Worm (Caenorhabditis elegans): ENCODE measurements around the gene ipp-5.

ipp-5 gene

DNA sequence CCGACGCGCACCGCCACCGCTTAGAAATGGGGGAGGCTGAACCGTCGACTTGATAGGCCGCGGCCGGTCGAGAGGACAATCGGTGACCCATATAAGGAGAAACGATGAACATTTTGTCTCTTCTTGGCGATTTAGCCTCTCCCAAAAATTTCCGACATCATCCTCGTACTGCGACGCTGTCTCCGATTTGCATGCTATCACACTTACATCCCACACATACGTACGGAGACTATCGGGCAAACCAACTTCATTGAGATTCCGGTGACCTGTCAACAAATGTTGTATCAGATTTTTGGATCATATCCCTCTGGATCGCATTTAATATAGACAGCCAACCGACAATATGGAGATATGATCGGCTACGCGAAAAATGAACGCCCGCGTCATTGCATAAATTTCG is 35.3 kb downstream of the ipp-5 start:
- TF ChIP-seq ZK185.1 (tag; optimal IDR thresholded peaks at IDR 0.05; ENCODE audit: poor library complexity, severe bottlenecking), result no peak
- no peak for TF ChIP-seq dox-1 (GFP tag; IDR thresholded peaks at IDR 0.05)

DNA sequence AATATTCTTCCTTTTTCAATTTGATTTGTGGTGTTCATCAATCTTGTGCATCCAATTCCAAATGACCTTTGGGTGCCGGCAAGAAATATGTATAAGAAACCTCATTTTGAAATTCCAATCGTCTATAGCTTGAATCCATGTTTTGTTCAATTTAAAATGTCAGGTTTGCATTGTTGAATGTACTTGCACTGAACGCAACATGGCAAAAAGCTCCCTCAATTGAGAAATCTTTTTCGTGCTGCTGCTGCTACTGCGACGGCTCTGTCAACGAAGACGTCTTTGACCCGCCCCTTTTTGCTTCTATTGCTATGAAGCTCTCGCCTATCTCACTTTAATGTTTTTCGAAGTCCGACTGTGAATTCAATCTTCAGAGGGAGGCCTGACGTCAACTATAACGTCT is 43.9 kb downstream of the ipp-5 start, which contains the start of gene lgc-58:
lgc-58 (plus strand) TSS at position 301 of the 400 bp plus-strand sequence.
- no peak for TF ChIP-seq let-607 (tag; optimal IDR thresholded peaks at IDR 0.05)
- no peak for TF ChIP-seq gei-17 (GFP tag; optimal IDR thresholded peaks at IDR 0.05)
- TF ChIP-seq ztf-22 (GFP tag; optimal IDR thresholded peaks at IDR 0.05), result no peak
- TF ChIP-seq tbx-9 (tag; optimal IDR thresholded peaks at IDR 0.05; ENCODE audit: borderline replicate concordance), result no peak
- no peak for TF ChIP-seq ZK185.1 (tag; optimal IDR thresholded peaks at IDR 0.05; ENCODE audit: poor library complexity, severe bottlenecking)
- TF ChIP-seq Y67H2A.10 (GFP tag; conservative IDR thresholded peaks at IDR 0.05), result no peak
- no peak for TF ChIP-seq aptf-2 (GFP tag; conservative IDR thresholded peaks at IDR 0.05)
- no peak for TF ChIP-seq hlh-12 (tag; optimal IDR thresholded peaks at IDR 0.05)
- no peak for TF ChIP-seq Y53F4B.3 (GFP tag; IDR thresholded peaks at IDR 0.05)
- no peak for TF ChIP-seq Y95B8A.8 (GFP tag; IDR thresholded peaks at IDR 0.05)
- TF ChIP-seq K12H6.12 (tag; optimal IDR thresholded peaks at IDR 0.05), result no peak
- no peak for TF ChIP-seq egl-18 (GFP tag; IDR thresholded peaks at IDR 0.05)
- TF ChIP-seq hmg-1.2 (GFP tag; IDR thresholded peaks at IDR 0.05), result no peak

- no peak for TF ChIP-seq attf-5 (GFP tag; optimal IDR thresholded peaks at IDR 0.05)
- no peak for TF ChIP-seq nhr-27 (tag; optimal IDR thresholded peaks at IDR 0.05)
- no peak for TF ChIP-seq F39B2.1 (GFP tag; IDR thresholded peaks at IDR 0.05)
- TF ChIP-seq hmg-20 (GFP tag; IDR thresholded peaks at IDR 0.05), result no peak
Observed at ce11 chrX:6081793-6082192, 50.5 kb downstream of the ipp-5 start.

DNA sequence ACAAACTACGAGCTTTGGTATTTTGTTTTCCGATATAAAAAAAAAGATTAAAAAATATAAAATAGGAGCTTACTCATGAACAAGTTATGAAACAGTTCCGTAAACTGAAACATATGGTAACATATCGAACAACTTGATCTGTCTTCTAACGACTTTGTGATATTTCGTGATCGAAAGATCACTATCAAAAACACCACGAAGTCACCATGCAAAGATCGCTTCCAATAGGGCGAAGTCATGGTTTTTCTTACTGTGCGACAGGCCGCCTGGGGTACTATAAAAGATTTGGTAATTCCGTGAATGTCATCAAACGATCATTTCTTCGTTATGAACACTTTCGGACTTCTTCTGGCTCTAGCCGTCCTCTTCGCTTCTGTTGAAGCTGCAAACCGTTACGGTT is 51.4 kb downstream of the ipp-5 start, which contains the start of gene C45B2.3:
C45B2.3 (plus strand) TSS at position 301 of the 400 bp plus-strand sequence.
- TF ChIP-seq sptf-2 (GFP tag; optimal IDR thresholded peaks at IDR 0.05), result no peak
- TF ChIP-seq hlh-26 (GFP tag; conservative IDR thresholded peaks at IDR 0.05), result no peak
- no peak for TF ChIP-seq F57A8.1 (GFP tag; optimal IDR thresholded peaks at IDR 0.05)
- no peak for TF ChIP-seq attf-6 (GFP tag; IDR thresholded peaks at IDR 0.05)
- TF ChIP-seq lin-26 (GFP tag; IDR thresholded peaks at IDR 0.05), result no peak
- TF ChIP-seq fkh-3 (tag; optimal IDR thresholded peaks at IDR 0.05), result no peak
- TF ChIP-seq ceh-100 (GFP tag; IDR thresholded peaks at IDR 0.05), result no peak
- TF ChIP-seq cebp-1 (GFP tag; IDR thresholded peaks at IDR 0.05), result no peak
- no peak for TF ChIP-seq cebp-1 (tag; optimal IDR thresholded peaks at IDR 0.05)
- no peak for TF ChIP-seq ztf-25 (GFP tag; IDR thresholded peaks at IDR 0.05)
- TF ChIP-seq mcd-1 (GFP tag; IDR thresholded peaks at IDR 0.05), result no peak
- TF ChIP-seq attf-5 (GFP tag; optimal IDR thresholded peaks at IDR 0.05), result no peak
- TF ChIP-seq Y95B8A.8 (GFP tag; IDR thresholded peaks at IDR 0.05), result no peak
- no peak for TF ChIP-seq lsy-27 (tag; optimal IDR thresholded peaks at IDR 0.05; ENCODE audit: borderline replicate concordance, insufficient read depth)

Data from whole organism, young adult.